Worm (Caenorhabditis elegans) whole organism, L4/young adult: Measurements from ENCODE around the gene lpr-4.

ENCODE experiments used
- dao-5 ChIP-seq: sonication (generic microtip); optimal IDR thresholded peaks from 2 replicates; lab custom pipeline; 2016; ENCODE audit warnings: missing genotype, missing genetic modification characterization, moderate library complexity, missing compliant biosample characterization
- him-1 ChIP-seq: sonication (generic microtip); optimal IDR thresholded peaks from 2 replicates; lab custom pipeline; 2016; ENCODE audit warnings: missing genotype, missing genetic modification reagents, missing genetic modification characterization, missing compliant biosample characterization

ce11 chrX:11068334-11068733 lies 3.4 kb downstream of the lpr-4 start, which contains the start of gene apt-9:
- TF ChIP-seq dao-5 (tag; lab: Kevin White, UChicago) (no peak), him-1 (tag; lab: Kevin White, UChicago) (no peak)
